Fruit fly (Drosophila melanogaster): ENCODE results near the gene Nrt.

Nrt gene

DNA sequence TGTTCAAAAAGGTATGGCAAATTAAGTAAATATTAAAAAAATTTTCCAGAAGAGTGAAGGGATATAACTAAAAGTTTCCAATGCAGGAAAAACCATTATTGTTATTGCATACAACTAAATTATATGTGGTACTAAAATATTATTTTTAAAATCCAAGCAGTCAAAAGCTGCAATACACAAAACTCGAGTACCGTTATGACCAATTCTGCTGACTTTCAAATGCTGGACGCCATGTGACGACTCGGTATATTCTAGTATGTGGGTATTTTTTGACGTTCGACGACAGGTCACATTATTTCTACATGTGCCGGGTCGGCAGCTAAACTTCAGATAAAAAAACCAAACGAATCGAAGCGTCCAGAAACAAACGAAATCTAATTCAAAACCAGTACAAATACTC lies 42.3 kb downstream of the Nrt start (continued):
- TF ChIP-seq HmgD (GFP tag; optimal IDR thresholded peaks at IDR 0.05) (peak; percentile 54), CG12104 (GFP tag; optimal IDR thresholded peaks at IDR 0.05) (no peak), pb (GFP tag; optimal IDR thresholded peaks at IDR 0.05) (no peak), nerfin-2 (GFP tag; IDR thresholded peaks at IDR 0.05; ENCODE audit: partially characterized antibody) (0 out of 2 replicates have a peak, but pooled peaks have one; percentile 39), CG6689 (GFP tag; IDR thresholded peaks at IDR 0.05) (no peak), Deaf1 (tag; optimal IDR thresholded peaks at IDR 0.05) (no peak), CG14014 (GFP tag; IDR thresholded peaks at IDR 0.05) (no peak), C15 (GFP tag; IDR thresholded peaks at IDR 0.05) (no peak), az2 (GFP tag; optimal IDR thresholded peaks at IDR 0.05) (no peak), fd3F (GFP tag; optimal IDR thresholded peaks at IDR 0.05) (no peak), CG14860 (GFP tag; IDR thresholded peaks at IDR 0.05; ENCODE audit: partially characterized antibody) (no peak), CG1792 (GFP tag; optimal IDR thresholded peaks at IDR 0.05) (peak; percentile 12), HHEX (GFP tag; optimal IDR thresholded peaks at IDR 0.05) (no peak), CG4730 (GFP tag; IDR thresholded peaks at IDR 0.05) (no peak), Dad (GFP tag; optimal IDR thresholded peaks at IDR 0.05) (peak; percentile 4), Sry-δ (GFP tag; optimal IDR thresholded peaks at IDR 0.05) (peak; percentile 48), Lhr (GFP tag; optimal IDR thresholded peaks at IDR 0.05) (peak; percentile 91), HmgZ (tag; optimal IDR thresholded peaks at IDR 0.05) (peak; percentile 84), exex (tag; optimal IDR thresholded peaks at IDR 0.05) (no peak), dpn (GFP tag; optimal IDR thresholded peaks at IDR 0.05) (peak; percentile 10 to 18), Atf-2 (GFP tag; optimal IDR thresholded peaks at IDR 0.05) (peak; percentile 18), chm (GFP tag; IDR thresholded peaks at IDR 0.05) (no peak), CG11093 (GFP tag; IDR thresholded peaks at IDR 0.05) (no peak), CG34376 (GFP tag; optimal IDR thresholded peaks at IDR 0.05) (no peak), ap (GFP tag; IDR thresholded peaks at IDR 0.05) (no peak), gro (GFP tag; optimal IDR thresholded peaks at IDR 0.05) (peak; percentile 63), bab2 (GFP tag; optimal IDR thresholded peaks at IDR 0.05) (no peak), CG30403 (GFP tag; optimal IDR thresholded peaks at IDR 0.05) (no peak), CG43689 (GFP tag; IDR thresholded peaks at IDR 0.05) (no peak), cas (GFP tag; IDR thresholded peaks at IDR 0.05) (no peak), sna (GFP tag; IDR thresholded peaks at IDR 0.05; ENCODE audit: partially characterized antibody) (no peak), scrt (GFP tag; optimal IDR thresholded peaks at IDR 0.05) (no peak), CG12071 (GFP tag; optimal IDR thresholded peaks at IDR 0.05) (no peak), peb (GFP tag; IDR thresholded peaks at IDR 0.05) (no peak), tll (GFP tag; optimal IDR thresholded peaks at IDR 0.05) (no peak), ac (GFP tag; optimal IDR thresholded peaks at IDR 0.05) (no peak), CG16815 (GFP tag; optimal IDR thresholded peaks at IDR 0.05) (no peak), CG10366 (GFP tag; IDR thresholded peaks at IDR 0.05) (no peak), CG7271 (tag; optimal IDR thresholded peaks at IDR 0.05) (no peak), CG17361 (GFP tag; IDR thresholded peaks at IDR 0.05) (peak; percentile 45; the same call in 2 of the 3 replicates), CG17385 (GFP tag; optimal IDR thresholded peaks at IDR 0.05) (peak; percentile 1), hth (optimal IDR thresholded peaks at IDR 0.05) (no peak), eyg (GFP tag; optimal IDR thresholded peaks at IDR 0.05) (no peak), hbn (GFP tag; IDR thresholded peaks at IDR 0.05; ENCODE audit: partially characterized antibody) (no peak), tio (GFP tag; optimal IDR thresholded peaks at IDR 0.05) (no peak), CG18262 (tag; optimal IDR thresholded peaks at IDR 0.05) (peak; percentile 17), zfh2 (GFP tag; optimal IDR thresholded peaks at IDR 0.05) (peak; percentile 9), onecut (GFP tag; IDR thresholded peaks at IDR 0.05) (no peak), ab (GFP tag; optimal IDR thresholded peaks at IDR 0.05) (no peak), chinmo (GFP tag; IDR thresholded peaks at IDR 0.05; ENCODE audit: partially characterized antibody) (no peak), Tbp (GFP tag; optimal IDR thresholded peaks at IDR 0.05) (no peak), CG13775 (GFP tag; optimal IDR thresholded peaks at IDR 0.05) (peak; percentile 15)

All from whole organism, embryonic.